Worm (Caenorhabditis elegans): ENCODE results near the gene xbp-1.

The xbp-1 gene

DNA sequence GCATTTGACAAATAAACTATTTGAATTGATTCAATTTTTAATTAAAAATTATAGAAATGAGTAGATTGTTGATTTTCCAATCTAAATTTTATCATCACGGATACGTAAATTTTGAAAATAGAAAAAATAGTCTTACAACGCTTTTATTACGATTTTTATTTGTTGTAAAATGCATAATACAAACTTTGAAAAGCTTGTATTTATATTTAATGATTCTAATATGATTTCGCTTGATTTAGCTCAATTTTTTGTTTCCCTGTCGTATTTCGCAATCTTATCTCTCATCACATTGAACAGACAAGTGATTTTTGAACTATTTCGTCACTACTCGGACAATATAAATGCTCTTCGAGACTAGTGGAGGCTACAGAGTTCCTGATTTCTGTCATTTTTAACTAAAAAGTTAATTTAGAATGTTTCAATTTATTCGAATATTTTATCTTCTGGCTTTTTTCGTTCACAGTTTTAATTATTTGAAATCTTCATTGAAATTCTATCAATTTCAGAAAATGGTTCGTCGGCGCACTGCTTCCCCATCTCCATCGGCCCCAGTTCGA, 42.0 kb upstream of the xbp-1 start, which contains the start of the genes wht-3 and har-1:
Gene wht-3 (minus strand): TSS at position 51 of the 557 bp plus-strand sequence.
Gene har-1 (plus strand): TSS at position 507 of the 557 bp plus-strand sequence.
- no peak for TF ChIP-seq pha-4 (tag; optimal IDR thresholded peaks at IDR 0.05)
- no peak for TF ChIP-seq cnd-1 (tag; optimal IDR thresholded peaks at IDR 0.05)
- TF ChIP-seq unc-62 (GFP tag; optimal IDR thresholded peaks at IDR 0.05): no peak
- no peak for TF ChIP-seq snpc-4 (tag; optimal IDR thresholded peaks at IDR 0.05)
- no peak for TF ChIP-seq M03D4.4 (tag; optimal IDR thresholded peaks at IDR 0.05)

DNA sequence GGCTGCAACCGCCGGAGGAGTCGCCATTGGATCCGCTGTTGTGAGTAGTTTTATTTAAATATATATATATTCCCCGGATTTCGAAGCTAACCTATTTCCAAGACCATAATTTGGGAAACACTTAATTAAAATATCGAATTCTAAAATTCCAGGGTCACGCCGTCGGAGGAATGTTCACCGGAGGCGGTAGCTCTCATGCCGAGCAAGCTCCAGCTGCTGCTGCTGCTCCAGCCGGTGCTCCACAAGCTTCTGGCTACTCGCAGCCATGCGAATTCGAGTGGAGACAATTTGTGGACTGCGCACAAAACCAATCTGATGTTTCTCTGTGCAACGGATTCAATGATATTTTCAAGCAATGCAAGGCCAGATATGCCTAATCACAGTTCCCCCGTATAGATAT, 41.3 kb upstream of the xbp-1 start:
- no peak for TF ChIP-seq ham-2 (GFP tag; optimal IDR thresholded peaks at IDR 0.05)
- TF ChIP-seq nhr-76 (tag; optimal IDR thresholded peaks at IDR 0.05): no peak
- TF ChIP-seq sem-2 (GFP tag; optimal IDR thresholded peaks at IDR 0.05): no peak
- no peak for TF ChIP-seq nhr-237 (tag; optimal IDR thresholded peaks at IDR 0.05)
- TF ChIP-seq elt-1 (tag; optimal IDR thresholded peaks at IDR 0.05; ENCODE audit: borderline replicate concordance, insufficient read depth): no peak
- no peak for TF ChIP-seq ztf-11 (tag; optimal IDR thresholded peaks at IDR 0.05)
- TF ChIP-seq mls-2 (tag; optimal IDR thresholded peaks at IDR 0.05): no peak
- TF ChIP-seq mep-1 (tag; optimal IDR thresholded peaks at IDR 0.05): no peak
- no peak for TF ChIP-seq nhr-12 (tag; optimal IDR thresholded peaks at IDR 0.05)
- no peak for TF ChIP-seq ces-1 (GFP tag; optimal IDR thresholded peaks at IDR 0.05)
- TF ChIP-seq hlh-1 (tag; optimal IDR thresholded peaks at IDR 0.05): no peak

- no peak for TF ChIP-seq lsy-2 (tag; optimal IDR thresholded peaks at IDR 0.05)
- no peak for TF ChIP-seq zip-8 (tag; optimal IDR thresholded peaks at IDR 0.05)
- no peak for TF ChIP-seq mab-5 (tag; optimal IDR thresholded peaks at IDR 0.05)
- TF ChIP-seq elt-1 (tag; optimal IDR thresholded peaks at IDR 0.05; ENCODE audit: borderline replicate concordance, insufficient read depth): no peak
- TF ChIP-seq unc-120 (tag; optimal IDR thresholded peaks at IDR 0.05; ENCODE audit: poor library complexity, severe bottlenecking): no peak
- no peak for TF ChIP-seq nhr-12 (tag; optimal IDR thresholded peaks at IDR 0.05)
Measured at ce11 chrIII:4152828-4153227, 40.8 kb upstream of the xbp-1 start.

ce11 chrIII:4153299-4153698, 40.3 kb upstream of the xbp-1 start, which contains the start of gene glod-4:
glod-4 (plus strand) TSS chrIII:4153599.
- TF ChIP-seq hlh-1 (tag; optimal IDR thresholded peaks at IDR 0.05): no peak
- no peak for TF ChIP-seq tbx-8 (GFP tag; optimal IDR thresholded peaks at IDR 0.05)
- TF ChIP-seq blmp-1 (tag; optimal IDR thresholded peaks at IDR 0.05): no peak
- TF ChIP-seq drap-1 (GFP tag; optimal IDR thresholded peaks at IDR 0.05): no peak
- no peak for TF ChIP-seq ceh-43 (GFP tag; optimal IDR thresholded peaks at IDR 0.05)
- TF ChIP-seq mab-5 (tag; optimal IDR thresholded peaks at IDR 0.05): no peak

- TF ChIP-seq ceh-39 (tag; optimal IDR thresholded peaks at IDR 0.05) (no peak), nhr-2 (tag; optimal IDR thresholded peaks at IDR 0.05) (no peak), unc-62 (GFP tag; optimal IDR thresholded peaks at IDR 0.05) (no peak), nhr-237 (tag; optimal IDR thresholded peaks at IDR 0.05) (no peak), M03D4.4 (tag; optimal IDR thresholded peaks at IDR 0.05) (no peak), mab-5 (tag; optimal IDR thresholded peaks at IDR 0.05) (no peak)
Measured at ce11 chrIII:4157298-4157697, 36.3 kb upstream of the xbp-1 start, which contains the start of gene C16C10.9. C16C10.9 (minus strand) TSS chrIII:4157398.

DNA sequence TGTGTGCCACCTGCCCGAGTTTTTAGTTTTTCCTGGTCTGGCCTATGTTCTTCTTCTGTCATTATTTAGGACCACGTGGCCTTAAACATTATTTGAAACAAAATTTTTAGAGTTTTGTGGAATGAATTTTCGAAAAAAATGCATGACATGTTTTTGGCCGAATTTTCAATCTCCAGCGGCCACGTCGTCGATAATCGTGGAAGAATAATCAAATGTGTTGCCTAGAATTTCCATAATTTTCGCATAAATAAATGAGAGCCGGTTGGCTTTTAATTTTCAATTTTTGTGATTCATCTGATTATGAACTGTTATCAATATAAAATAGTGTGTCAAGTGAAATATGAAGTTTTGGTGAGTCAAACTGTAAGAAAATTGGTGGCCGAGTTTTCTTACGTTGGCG, 32.7 kb upstream of the xbp-1 start, which contains the start of gene C01G12.16:
Gene C01G12.16 (plus strand): TSS at position 301 of the 400 bp plus-strand sequence.
- TF ChIP-seq ceh-43 (GFP tag; optimal IDR thresholded peaks at IDR 0.05) (no peak), ces-1 (GFP tag; optimal IDR thresholded peaks at IDR 0.05) (no peak), unc-120 (tag; optimal IDR thresholded peaks at IDR 0.05; ENCODE audit: poor library complexity, severe bottlenecking) (no peak), lin-32 (GFP tag; optimal IDR thresholded peaks at IDR 0.05) (no peak), sptf-1 (tag; optimal IDR thresholded peaks at IDR 0.05) (no peak), nhr-28 (tag; optimal IDR thresholded peaks at IDR 0.05) (no peak), blmp-1 (tag; optimal IDR thresholded peaks at IDR 0.05) (no peak), unc-39 (tag; optimal IDR thresholded peaks at IDR 0.05) (no peak), unc-62 (GFP tag; optimal IDR thresholded peaks at IDR 0.05) (no peak), tbx-8 (GFP tag; optimal IDR thresholded peaks at IDR 0.05) (no peak), ceh-39 (tag; optimal IDR thresholded peaks at IDR 0.05) (no peak)

Data from whole organism, mixed stage, embryonic.